Worm (Caenorhabditis elegans) whole organism, L1 larva: ENCODE data around the gene T26E4.3.

ENCODE experiments used
- aha-1 ChIP-seq: fragments of 150-350 bp; optimal IDR thresholded peaks from 2 replicates; lab custom pipeline; 2014; ENCODE audit warnings: missing biosample characterization, missing genetic modification characterization
- ceh-88 ChIP-seq: fragments of 200-800 bp; sonication (Bioruptor generic); IDR thresholded peaks from 2 replicates; pipeline ENCODE4 v1.3.6; 2022; ENCODE audit warnings: missing genetic modification characterization, missing compliant biosample characterization
- fkh-10 ChIP-seq: sonication (generic microtip); optimal IDR thresholded peaks from 2 replicates; lab custom pipeline; 2017; ENCODE audit warnings: missing biosample characterization, missing genetic modification reagents, missing genetic modification characterization
- hlh-4 ChIP-seq: sonication (generic microtip); optimal IDR thresholded peaks from 2 replicates; lab custom pipeline; 2016; ENCODE audit warnings: mild to moderate bottlenecking, missing genetic modification characterization, missing compliant biosample characterization
- lin-15B ChIP-seq: fragments of 150-350 bp; sonication (generic microtip); optimal IDR thresholded peaks from 3 replicates; lab custom pipeline; 2014; ENCODE audit warnings: missing biosample characterization, missing genetic modification characterization
- lin-39 ChIP-seq: fragments of 150-350 bp; optimal IDR thresholded peaks from 2 replicates; lab custom pipeline; 2014; ENCODE audit warnings: missing biosample characterization, missing genetic modification reagents, missing genetic modification characterization
- nhr-11 ChIP-seq: fragments of 150-350 bp; optimal IDR thresholded peaks from 2 replicates; lab custom pipeline; 2014; ENCODE audit warnings: missing biosample characterization, missing genetic modification characterization
- nhr-28 ChIP-seq: fragments of 150-350 bp; optimal IDR thresholded peaks from 2 replicates; lab custom pipeline; 2014; ENCODE audit warnings: missing biosample characterization, missing genetic modification characterization
- nhr-76 ChIP-seq: sonication (generic microtip); optimal IDR thresholded peaks from 2 replicates; lab custom pipeline; 2017; ENCODE audit warnings: missing biosample characterization, missing genetic modification characterization
- nhr-77 ChIP-seq: fragments of 150-350 bp; optimal IDR thresholded peaks from 2 replicates; lab custom pipeline; 2014; ENCODE audit warnings: missing biosample characterization, missing genetic modification characterization
- pqm-1 ChIP-seq: sonication (generic microtip); optimal IDR thresholded peaks from 3 replicates; lab custom pipeline; 2017; ENCODE audit warnings: missing biosample characterization, missing genetic modification characterization

DNA sequence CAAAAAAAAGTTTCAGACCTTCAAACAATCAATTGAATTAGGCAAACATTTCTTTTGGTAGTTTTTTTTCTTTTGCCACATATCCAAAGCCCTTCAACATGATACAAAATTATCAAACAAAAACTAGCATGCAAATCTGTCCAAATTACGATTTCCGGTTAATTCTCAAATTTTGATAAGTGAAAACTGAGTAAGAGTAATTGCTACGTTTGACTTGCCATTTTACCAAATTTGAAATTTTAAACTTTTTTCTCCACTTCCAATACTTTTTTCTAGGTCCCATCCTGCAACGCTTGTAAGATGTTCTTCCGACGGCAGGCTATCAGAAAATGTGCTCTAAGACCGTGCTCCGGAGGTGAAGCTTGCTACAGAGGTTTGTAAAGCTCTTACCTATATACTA, 13.5 kb downstream of the T26E4.3 start, which contains the start of gene nhr-223:
- TF ChIP-seq nhr-76 (no peak), nhr-28 (tag; lab: Kevin White, UChicago) (no peak), pqm-1 (tag; lab: Kevin White, UChicago) (no peak), nhr-77 (tag; lab: Kevin White, UChicago) (no peak), aha-1 (tag; lab: Kevin White, UChicago) (no peak), nhr-11 (tag; lab: Kevin White, UChicago) (no peak), fkh-10 (GFP tag; lab: Kevin White, UChicago) (no peak), lin-39 (tag; lab: Kevin White, UChicago) (no peak), ceh-88 (no peak), hlh-4 (no peak), lin-15B (tag; lab: Kevin White, UChicago) (no peak)
